Worm (Caenorhabditis elegans): ENCODE results near the gene T08G5.3.

DNA sequence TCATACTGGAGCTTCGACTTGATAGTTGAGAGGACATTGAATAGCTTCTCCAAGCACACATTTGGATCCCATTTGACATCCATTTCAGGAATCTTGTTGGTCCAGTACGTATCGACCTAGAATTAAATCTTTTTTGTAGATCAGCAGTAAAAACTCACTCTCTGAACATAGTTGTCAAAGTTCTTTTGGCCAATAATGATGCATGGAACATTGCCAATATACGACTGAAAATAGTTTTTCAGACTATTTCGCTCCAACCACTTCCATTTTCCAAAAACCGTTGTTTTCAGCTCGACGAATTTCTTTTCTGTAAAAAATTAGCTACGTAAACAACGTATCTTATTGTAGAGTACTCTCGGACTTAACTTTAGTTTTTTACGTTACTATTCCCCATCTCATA lies 45.6 kb downstream of the T08G5.3 start:
- TF ChIP-seq ama-1 (optimal IDR thresholded peaks at IDR 0.05) (no peak), pha-4 (tag; optimal IDR thresholded peaks at IDR 0.05) (no peak), hlh-8 (tag; optimal IDR thresholded peaks at IDR 0.05) (no peak), K02D7.2 (tag; optimal IDR thresholded peaks at IDR 0.05) (no peak), C08G9.2 (tag; optimal IDR thresholded peaks at IDR 0.05) (no peak), unc-42 (tag; optimal IDR thresholded peaks at IDR 0.05) (no peak), pqm-1 (tag; optimal IDR thresholded peaks at IDR 0.05) (no peak), ceh-14 (tag; optimal IDR thresholded peaks at IDR 0.05) (no peak), sdc-2 (tag; optimal IDR thresholded peaks at IDR 0.05) (no peak), npax-4 (tag; optimal IDR thresholded peaks at IDR 0.05) (no peak), hlh-15 (tag; optimal IDR thresholded peaks at IDR 0.05) (no peak), hlh-13 (GFP tag; optimal IDR thresholded peaks at IDR 0.05) (no peak)
